Fruit fly (Drosophila melanogaster) whole organism, wandering third instar larva: Measurements from ENCODE around the gene bdl.

Experiments
- Abd-B ChIP-seq: fragments of >200 bp; optimal IDR thresholded peaks from 2 replicates; lab custom pipeline; 2017; ENCODE audit warnings: missing biosample characterization, missing genetic modification characterization
- CG32264 ChIP-seq: fragments of 200-800 bp; sonication (Bioruptor generic); optimal IDR thresholded peaks from 2 replicates; lab custom pipeline; 2016; ENCODE audit warnings: missing biosample characterization, missing genetic modification characterization
- CG9705 ChIP-seq: fragments of 200-800 bp; sonication (Bioruptor generic); optimal IDR thresholded peaks from 2 replicates; lab custom pipeline; 2018; ENCODE audit warnings: missing biosample characterization, mild to moderate bottlenecking, missing genetic modification characterization
- CrebA ChIP-seq: fragments of 200-800 bp; sonication (Bioruptor generic); optimal IDR thresholded peaks from 2 replicates; lab custom pipeline; 2016; ENCODE audit warnings: missing biosample characterization, mild to moderate bottlenecking, missing genetic modification characterization, borderline replicate concordance
- GATAd ChIP-seq: sonication (Bioruptor generic); optimal IDR thresholded peaks from 2 replicates; lab custom pipeline; 2016; ENCODE audit warnings: missing biosample characterization, missing genetic modification characterization
- HLH106 ChIP-seq: fragments of 200-800 bp; optimal IDR thresholded peaks from 3 replicates; lab custom pipeline; 2019; ENCODE audit warnings: missing biosample characterization, mild to moderate bottlenecking, missing genetic modification characterization, moderate library complexity
- Hnf4 ChIP-seq: fragments of 200-800 bp; sonication (Bioruptor generic); optimal IDR thresholded peaks from 2 replicates; lab custom pipeline; 2016; ENCODE audit warnings: missing biosample characterization, mild to moderate bottlenecking, missing genetic modification characterization
- Hr83 ChIP-seq: fragments of 200-300 bp; sonication (Bioruptor generic); optimal IDR thresholded peaks from 2 replicates; lab custom pipeline; 2016; ENCODE audit warnings: missing biosample characterization, mild to moderate bottlenecking, missing genetic modification characterization, moderate library complexity; ENCODE audit not compliant: poor library complexity, severe bottlenecking
- Jra ChIP-seq: sonication (Bioruptor generic); optimal IDR thresholded peaks from 2 replicates; lab custom pipeline; 2016; ENCODE audit warnings: missing biosample characterization, missing genetic modification characterization
- Mio ChIP-seq: sonication (Bioruptor generic); optimal IDR thresholded peaks from 2 replicates; lab custom pipeline; 2016; ENCODE audit warnings: missing biosample characterization, missing genetic modification characterization
- Myc ChIP-seq: fragments of >200 bp; optimal IDR thresholded peaks from 2 replicates; lab custom pipeline; 2017
- N ChIP-seq: fragments of >200 bp; optimal IDR thresholded peaks from 2 replicates; lab custom pipeline; 2018; ENCODE audit warnings: missing biosample characterization, missing external identifiers, missing genetic modification characterization
- OdsH ChIP-seq: fragments of 200-800 bp; sonication (Bioruptor generic); optimal IDR thresholded peaks from 2 replicates; lab custom pipeline; 2016; ENCODE audit warnings: missing biosample characterization, mild to moderate bottlenecking, missing genetic modification characterization
- Rel ChIP-seq, 2 experiments: fragments of 200-800 bp; sonication (Bioruptor generic) in 1 of 2; optimal IDR thresholded peaks; 2 replicates in 1 of 2; 3 replicates in 1 of 2; lab custom pipeline; 2016 to 2019; ENCODE audit warnings: mild to moderate bottlenecking in 2 of 2, missing biosample characterization in 2 of 2, missing genetic modification characterization in 2 of 2, moderate library complexity in 1 of 2
- Sp1 ChIP-seq: fragments of 200-800 bp; sonication (Bioruptor generic); optimal IDR thresholded peaks from 3 replicates; lab custom pipeline; 2019; ENCODE audit warnings: missing biosample characterization, mild to moderate bottlenecking, missing genetic modification characterization, moderate library complexity
- Vsx2 ChIP-seq: fragments of 200-300, 225-300 bp; sonication (Bioruptor generic); optimal IDR thresholded peaks from 2 replicates; lab custom pipeline; 2018; ENCODE audit warnings: missing biosample characterization, missing genetic modification characterization; ENCODE audit not compliant: partially characterized antibody
- br ChIP-seq: fragments of 200-800 bp; sonication (Bioruptor generic); optimal IDR thresholded peaks from 2 replicates; lab custom pipeline; 2016; ENCODE audit warnings: missing biosample characterization, missing genetic modification characterization
- brk ChIP-seq: fragments of 200-800 bp; sonication (Bioruptor generic); optimal IDR thresholded peaks from 2 replicates; lab custom pipeline; 2016; ENCODE audit warnings: missing biosample characterization, mild to moderate bottlenecking, missing genetic modification characterization
- dl ChIP-seq, 2 experiments: fragments of 175-275, 200-275 bp in 1 of 2; fragments of 200-275 bp in 1 of 2; sonication (Bioruptor generic); optimal IDR thresholded peaks; lab custom pipeline; 2018; ENCODE audit warnings: mild to moderate bottlenecking in 2 of 2, missing biosample characterization in 2 of 2, missing genetic modification characterization in 2 of 2, moderate library complexity in 2 of 2; ENCODE audit not compliant: partially characterized antibody in 2 of 2, insufficient read depth in 1 of 2
- ey ChIP-seq: fragments of 200-800 bp; sonication (Bioruptor generic); optimal IDR thresholded peaks from 2 replicates; lab custom pipeline; 2016; ENCODE audit warnings: missing biosample characterization, missing genetic modification characterization
- foxo ChIP-seq, 2 experiments: fragments of 200-800 bp; sonication (Bioruptor generic); optimal IDR thresholded peaks; 2 replicates in 1 of 2; 3 replicates in 1 of 2; lab custom pipeline; 2016 to 2017; ENCODE audit warnings: missing biosample characterization in 2 of 2, missing genetic modification characterization in 2 of 2
- fru ChIP-seq: fragments of 200-800 bp; sonication (Bioruptor generic); optimal IDR thresholded peaks from 3 replicates; lab custom pipeline; 2016; ENCODE audit warnings: missing biosample characterization, mild to moderate bottlenecking, missing genetic modification characterization
- h ChIP-seq: fragments of 200-800 bp; sonication (Bioruptor generic); optimal IDR thresholded peaks from 3 replicates; lab custom pipeline; 2016; ENCODE audit warnings: missing biosample characterization, mild to moderate bottlenecking, missing genetic modification characterization
- jim ChIP-seq: fragments of 175-275, 200-325 bp; sonication (Bioruptor generic); optimal IDR thresholded peaks from 2 replicates; lab custom pipeline; 2016; ENCODE audit warnings: missing biosample characterization, mild to moderate bottlenecking, missing genetic modification characterization
- lola ChIP-seq: fragments of >200 bp; optimal IDR thresholded peaks from 2 replicates; lab custom pipeline; 2017; ENCODE audit warnings: missing biosample characterization, missing genetic modification characterization
- psq ChIP-seq: fragments of 200-800 bp; sonication (Bioruptor generic); optimal IDR thresholded peaks from 3 replicates; lab custom pipeline; 2017; ENCODE audit warnings: missing biosample characterization, mild to moderate bottlenecking, missing genetic modification characterization, moderate library complexity
- rgr ChIP-seq: fragments of 200-800 bp; sonication (Bioruptor generic); optimal IDR thresholded peaks from 3 replicates; lab custom pipeline; 2016; ENCODE audit warnings: missing biosample characterization, mild to moderate bottlenecking, missing genetic modification characterization
- sv ChIP-seq: fragments of 200-800 bp; sonication (Bioruptor generic); optimal IDR thresholded peaks from 3 replicates; lab custom pipeline; 2016; ENCODE audit warnings: missing biosample characterization, missing genetic modification characterization
- usp ChIP-seq: fragments of >200 bp; optimal IDR thresholded peaks from 2 replicates; lab custom pipeline; 2017; ENCODE audit warnings: missing biosample characterization, missing genetic modification characterization
- woc ChIP-seq: sonication (Bioruptor generic); optimal IDR thresholded peaks from 2 replicates; lab custom pipeline; 2016; ENCODE audit warnings: missing biosample characterization, mild to moderate bottlenecking, missing genetic modification characterization

The bdl gene

dm6 chr2L:4350683-4351324, 26.4 kb downstream of the bdl start:
- TF ChIP-seq sv (GFP tag; lab: Kevin White, UChicago) (peak; percentile 50), br (GFP tag; lab: Kevin White, UChicago) (peak; percentile 38), CG9705 (GFP tag; lab: Kevin White, UChicago) (no peak), foxo (GFP tag; optimal IDR thresholded peaks at IDR 0.05; lab: Kevin White, UChicago) (peak in 1 of 2 experiments; percentile 61), ey (GFP tag; lab: Kevin White, UChicago) (peak; percentile 55), brk (GFP tag; lab: Kevin White, UChicago) (no peak), HLH106 (tag; lab: Kevin White, UChicago) (peak; percentile 51), Hr83 (GFP tag; lab: Kevin White, UChicago) (no peak), Sp1 (GFP tag; lab: Kevin White, UChicago) (peak; percentile 32), Jra (GFP tag; lab: Kevin White, UChicago) (peak; percentile 13), psq (GFP tag; lab: Kevin White, UChicago) (peak; percentile 8), h (GFP tag; lab: Kevin White, UChicago) (peak; percentile 58), N (no peak), OdsH (GFP tag; lab: Kevin White, UChicago) (peak; percentile 48), Hnf4 (peak; percentile 36), Rel (GFP tag; optimal IDR thresholded peaks at IDR 0.05; lab: Kevin White, UChicago) (no peak), Rel (tag; optimal IDR thresholded peaks at IDR 0.05; lab: Kevin White, UChicago) (no peak), Mio (no peak), fru (GFP tag; lab: Kevin White, UChicago) (peak; percentile 59), usp (GFP tag; lab: Kevin White, UChicago) (no peak), woc (GFP tag; lab: Kevin White, UChicago) (peak; percentile 25), rgr (GFP tag; lab: Kevin White, UChicago) (peak; percentile 45)
- TF ChIP-seq, all 38 proteins: peak for 14

DNA sequence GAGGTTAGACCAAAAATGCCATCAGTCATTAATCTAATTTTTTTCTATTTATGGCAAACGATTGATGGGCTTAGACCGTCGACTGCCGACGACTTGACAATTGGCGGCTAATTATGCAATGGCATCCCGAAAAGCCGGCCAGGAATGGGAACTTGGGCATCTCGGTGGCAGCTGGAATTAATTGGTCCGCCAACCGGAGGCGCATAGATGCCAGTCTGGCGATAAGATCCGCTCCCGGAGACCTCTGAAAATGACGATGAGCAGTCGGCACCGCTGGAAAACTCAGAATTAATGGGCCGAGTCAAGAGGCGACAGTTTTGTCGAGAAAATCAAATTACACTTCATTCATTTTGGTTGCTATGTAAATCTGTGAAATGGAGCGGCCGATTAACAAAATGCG, 28.3 kb downstream of the bdl start, which contains the start of gene CG15429:
TSS of gene CG15429 (plus strand) at position 301 of the 400 bp plus-strand sequence.
- TF ChIP-seq Hr83 (GFP tag; lab: Kevin White, UChicago) (no peak), Rel (GFP tag; optimal IDR thresholded peaks at IDR 0.05; lab: Kevin White, UChicago) (no peak), Rel (tag; optimal IDR thresholded peaks at IDR 0.05; lab: Kevin White, UChicago) (no peak), CG32264 (GFP tag; lab: Kevin White, UChicago) (no peak), lola (GFP tag; lab: Kevin White, UChicago) (no peak), br (GFP tag; lab: Kevin White, UChicago) (no peak), CrebA (GFP tag; lab: Kevin White, UChicago) (no peak), brk (GFP tag; lab: Kevin White, UChicago) (no peak), woc (GFP tag; lab: Kevin White, UChicago) (no peak), sv (GFP tag; lab: Kevin White, UChicago) (no peak), Mio (no peak), Myc (lab: Kevin White, UChicago) (no peak), N (no peak)
- TF ChIP-seq, all 38 proteins: peak for 0

- TF ChIP-seq Abd-B (no peak), Mio (no peak), woc (GFP tag; lab: Kevin White, UChicago) (no peak), Hnf4 (no peak), dl (GFP tag; optimal IDR thresholded peaks at IDR 0.05; lab: Kevin White, UChicago; ENCODE audit: insufficient read depth in 1 of 2, partially characterized antibody in 2 of 2) (no peak), foxo (GFP tag; optimal IDR thresholded peaks at IDR 0.05; lab: Kevin White, UChicago) (no peak), Vsx2 (GFP tag; lab: Kevin White, UChicago) (no peak), Myc (lab: Kevin White, UChicago) (no peak), OdsH (GFP tag; lab: Kevin White, UChicago) (no peak), psq (GFP tag; lab: Kevin White, UChicago) (no peak), Sp1 (GFP tag; lab: Kevin White, UChicago) (no peak), br (GFP tag; lab: Kevin White, UChicago) (no peak)
Observed at dm6 chr2L:4355066-4355465, 30.7 kb downstream of the bdl start.

- TF ChIP-seq woc (GFP tag; lab: Kevin White, UChicago) (no peak), foxo (GFP tag; optimal IDR thresholded peaks at IDR 0.05; lab: Kevin White, UChicago) (no peak), HLH106 (tag; lab: Kevin White, UChicago) (no peak), Sp1 (GFP tag; lab: Kevin White, UChicago) (no peak), brk (GFP tag; lab: Kevin White, UChicago) (no peak), Rel (GFP tag; optimal IDR thresholded peaks at IDR 0.05; lab: Kevin White, UChicago) (no peak), Rel (tag; optimal IDR thresholded peaks at IDR 0.05; lab: Kevin White, UChicago) (no peak), psq (GFP tag; lab: Kevin White, UChicago) (no peak), jim (GFP tag; lab: Kevin White, UChicago) (no peak), Hnf4 (no peak), CrebA (GFP tag; lab: Kevin White, UChicago) (no peak), dl (GFP tag; optimal IDR thresholded peaks at IDR 0.05; lab: Kevin White, UChicago; ENCODE audit: insufficient read depth in 1 of 2, partially characterized antibody in 2 of 2) (no peak), GATAd (GFP tag; lab: Kevin White, UChicago) (no peak), h (GFP tag; lab: Kevin White, UChicago) (no peak), Hr83 (GFP tag; lab: Kevin White, UChicago) (no peak), fru (GFP tag; lab: Kevin White, UChicago) (no peak), Abd-B (no peak)
Observed at dm6 chr2L:4359156-4359555, 34.8 kb downstream of the bdl start.
